Worm (Caenorhabditis elegans) whole organism, mixed stage, embryonic: Measurements from ENCODE around the gene Y113G7B.11.
A peak's percentile ranks its signal among the peaks of the same experiment; 100 is the strongest.

ENCODE experiments used
- M03D4.4 ChIP-seq: sonication (generic microtip); optimal IDR thresholded peaks from 2 replicates; lab custom pipeline; 2017; ENCODE audit warnings: mild to moderate bottlenecking, missing genetic modification characterization, missing compliant biosample characterization
- blmp-1 ChIP-seq: fragments of 150-350 bp; optimal IDR thresholded peaks from 2 replicates; lab custom pipeline; 2014; ENCODE audit warnings: missing biosample characterization, missing genetic modification characterization
- ceh-39 ChIP-seq: fragments of 150-350 bp; optimal IDR thresholded peaks from 2 replicates; lab custom pipeline; 2014; ENCODE audit warnings: missing biosample characterization, missing genetic modification characterization
- ceh-43 ChIP-seq: fragments of 200-800 bp; sonication (Bioruptor generic); optimal IDR thresholded peaks from 2 replicates; lab custom pipeline; 2018; ENCODE audit warnings: mild to moderate bottlenecking, missing genetic modification characterization, moderate library complexity, missing compliant biosample characterization
- ceh-83 ChIP-seq: fragments of 200-800 bp; sonication (Bioruptor generic); optimal IDR thresholded peaks from 2 replicates; lab custom pipeline; 2018; ENCODE audit warnings: mild to moderate bottlenecking, missing genetic modification characterization, missing compliant biosample characterization
- ces-1 ChIP-seq: fragments of 150-350 bp; optimal IDR thresholded peaks from 2 replicates; lab custom pipeline; 2014; ENCODE audit warnings: missing biosample characterization, missing genetic modification reagents, missing genetic modification characterization
- cnd-1 ChIP-seq: fragments of 200-800 bp; sonication (Bioruptor generic); optimal IDR thresholded peaks from 2 replicates; lab custom pipeline; 2018; ENCODE audit warnings: mild to moderate bottlenecking, missing genetic modification characterization, missing compliant biosample characterization
- drap-1 ChIP-seq: fragments of 200-800 bp; sonication (Bioruptor generic); optimal IDR thresholded peaks from 3 replicates; lab custom pipeline; 2018; ENCODE audit warnings: mild to moderate bottlenecking, missing genetic modification characterization, missing compliant biosample characterization
- elt-1 ChIP-seq: sonication (generic microtip); optimal IDR thresholded peaks from 2 replicates; lab custom pipeline; 2017; ENCODE audit warnings: missing genetic modification characterization, mild to moderate bottlenecking, missing compliant biosample characterization, antibody characterized with exemption, moderate library complexity, borderline replicate concordance; ENCODE audit not compliant: insufficient read depth
- elt-3 ChIP-seq: fragments of 150-350 bp; optimal IDR thresholded peaks from 2 replicates; lab custom pipeline; 2014; ENCODE audit warnings: missing biosample characterization, missing genetic modification characterization
- flh-1 ChIP-seq: fragments of 200-800 bp; sonication (Bioruptor generic); optimal IDR thresholded peaks from 2 replicates; lab custom pipeline; 2018; ENCODE audit warnings: mild to moderate bottlenecking, missing genetic modification characterization, moderate library complexity, missing compliant biosample characterization
- hlh-1 ChIP-seq: fragments of 150-350 bp; optimal IDR thresholded peaks from 2 replicates; lab custom pipeline; 2014; ENCODE audit warnings: missing biosample characterization, missing genetic modification reagents, missing genetic modification characterization
- lin-13 ChIP-seq: fragments of 150-350 bp; optimal IDR thresholded peaks from 2 replicates; lab custom pipeline; 2014; ENCODE audit warnings: missing biosample characterization, missing genetic modification characterization
- lin-32 ChIP-seq: fragments of 200-800 bp; sonication (Bioruptor generic); optimal IDR thresholded peaks from 2 replicates; lab custom pipeline; 2018; ENCODE audit warnings: mild to moderate bottlenecking, missing genetic modification characterization, missing compliant biosample characterization
- lsy-2 ChIP-seq: fragments of 150-350 bp; optimal IDR thresholded peaks from 2 replicates; lab custom pipeline; 2014; ENCODE audit warnings: missing biosample characterization, missing genetic modification characterization
- mab-5 ChIP-seq: fragments of 150-350 bp; optimal IDR thresholded peaks from 2 replicates; lab custom pipeline; 2014; ENCODE audit warnings: missing biosample characterization, missing genetic modification characterization
- mep-1 ChIP-seq: fragments of 150-350 bp; optimal IDR thresholded peaks from 2 replicates; lab custom pipeline; 2017; ENCODE audit warnings: missing biosample characterization, missing genetic modification reagents, missing genetic modification characterization, inconsistent platforms
- nhr-12 ChIP-seq: fragments of 150-350 bp; optimal IDR thresholded peaks from 2 replicates; lab custom pipeline; 2014; ENCODE audit warnings: missing biosample characterization, missing genetic modification characterization
- nhr-2 ChIP-seq: fragments of 150-350 bp; optimal IDR thresholded peaks from 2 replicates; lab custom pipeline; 2014; ENCODE audit warnings: missing biosample characterization, missing genetic modification characterization
- nhr-76 ChIP-seq: sonication (generic microtip); optimal IDR thresholded peaks from 2 replicates; lab custom pipeline; 2017; ENCODE audit warnings: missing biosample characterization, missing genetic modification characterization
- pha-4 ChIP-seq: fragments of 150-350 bp; optimal IDR thresholded peaks from 2 replicates; lab custom pipeline; 2018; ENCODE audit warnings: missing biosample characterization, missing genetic modification reagents, missing genetic modification characterization
- sem-2 ChIP-seq: fragments of 200-800 bp; sonication (Bioruptor generic); optimal IDR thresholded peaks from 2 replicates; lab custom pipeline; 2018; ENCODE audit warnings: mild to moderate bottlenecking, missing genetic modification characterization, missing compliant biosample characterization
- snpc-4 ChIP-seq: fragments of 150-350 bp; optimal IDR thresholded peaks from 2 replicates; lab custom pipeline; 2014; ENCODE audit warnings: missing biosample characterization, missing genetic modification characterization
- sptf-1 ChIP-seq: sonication (generic microtip); optimal IDR thresholded peaks from 2 replicates; lab custom pipeline; 2017; ENCODE audit warnings: mild to moderate bottlenecking, missing genetic modification characterization, moderate library complexity, missing compliant biosample characterization
- tbx-8 ChIP-seq: fragments of 200-800 bp; sonication (Bioruptor generic); optimal IDR thresholded peaks from 2 replicates; lab custom pipeline; 2018; ENCODE audit warnings: mild to moderate bottlenecking, missing genetic modification characterization, moderate library complexity, missing compliant biosample characterization
- unc-120 ChIP-seq: sonication (generic microtip); optimal IDR thresholded peaks from 2 replicates; lab custom pipeline; 2017; ENCODE audit warnings: missing genetic modification characterization, missing compliant biosample characterization; ENCODE audit not compliant: poor library complexity, severe bottlenecking
- unc-39 ChIP-seq: fragments of 150-350 bp; optimal IDR thresholded peaks from 2 replicates; lab custom pipeline; 2014; ENCODE audit warnings: missing biosample characterization, missing genetic modification characterization
- unc-62 ChIP-seq: fragments of 150-350 bp; optimal IDR thresholded peaks from 2 replicates; lab custom pipeline; 2014; ENCODE audit warnings: missing biosample characterization, missing genetic modification reagents, missing genetic modification characterization
- zip-8 ChIP-seq: fragments of 150-350 bp; optimal IDR thresholded peaks from 2 replicates; lab custom pipeline; 2014; ENCODE audit warnings: missing biosample characterization, missing genetic modification characterization
- ztf-11 ChIP-seq: fragments of 150-350 bp; optimal IDR thresholded peaks from 2 replicates; lab custom pipeline; 2014; ENCODE audit warnings: missing biosample characterization, missing genetic modification characterization

The Y113G7B.11 gene

DNA sequence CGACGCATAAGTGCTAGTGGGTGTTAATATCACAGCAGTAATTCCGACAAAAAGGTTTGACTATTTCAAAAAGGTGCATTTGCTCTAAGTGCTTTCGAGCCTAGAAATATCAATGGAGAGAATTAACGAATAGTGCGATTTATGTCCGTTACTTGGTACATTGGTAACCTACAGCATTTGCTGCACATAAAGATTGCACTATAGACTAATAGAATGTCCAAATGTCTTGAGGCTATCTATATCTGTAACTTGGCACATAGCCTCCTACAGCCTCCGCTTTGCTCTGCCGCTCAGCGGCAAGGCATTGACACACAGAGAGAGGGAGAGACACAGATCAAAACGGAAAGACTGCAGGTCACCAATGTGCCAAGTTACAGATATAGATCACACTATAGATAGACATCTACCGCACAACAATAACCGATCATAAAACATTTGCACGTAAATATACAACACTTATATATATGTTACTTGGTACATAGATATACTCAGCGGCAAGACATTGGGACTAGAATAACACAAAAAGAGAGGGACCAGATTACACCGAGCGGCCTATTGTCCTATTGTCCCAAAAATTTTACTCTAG, 19.6 kb downstream of the Y113G7B.11 start, which contains the start of the genes srh-217 and Y113G7B.28:
TSS of gene srh-217 (minus strand) at position 101 of the 586 bp plus-strand sequence.
TSS of gene Y113G7B.28 (plus strand) at position 536 of the 586 bp plus-strand sequence.
- TF ChIP-seq drap-1 (no peak), elt-1 (peak; percentile 14)

ce11 chrV:20192102-20192880, 22.8 kb downstream of the Y113G7B.11 start, which contains the start of the genes fbxa-115 and Y113G7B.27:
Gene fbxa-115 (minus strand): TSS chrV:20192152.
Gene Y113G7B.27 (plus strand): TSS chrV:20192830.
- TF ChIP-seq zip-8 (tag; lab: Kevin White, UChicago) = no peak
- no peak for TF ChIP-seq ceh-39 (tag; lab: Kevin White, UChicago)
- TF ChIP-seq pha-4 (tag; lab: Kevin White, UChicago) = no peak
- TF ChIP-seq blmp-1 = no peak
- no peak for TF ChIP-seq M03D4.4 (tag; lab: Kevin White, UChicago)
- TF ChIP-seq ceh-43 = no peak
- TF ChIP-seq ztf-11 (tag; lab: Kevin White, UChicago) = no peak
- TF ChIP-seq ceh-83 (GFP tag; lab: Kevin White, UChicago) = no peak
- TF ChIP-seq nhr-76 (tag; lab: Kevin White, UChicago) = no peak
- TF ChIP-seq ces-1 (GFP tag; lab: Kevin White, UChicago) = no peak
- TF ChIP-seq nhr-2 (tag; lab: Kevin White, UChicago) = no peak
- TF ChIP-seq hlh-1 (tag; lab: Kevin White, UChicago) = no peak
- TF ChIP-seq lsy-2 = no peak
- TF ChIP-seq unc-120 (tag; lab: Kevin White, UChicago) = no peak
- TF ChIP-seq mep-1 (tag; lab: Kevin White, UChicago) = no peak
- TF ChIP-seq sptf-1 (tag; lab: Kevin White, UChicago) = no peak
- no peak for TF ChIP-seq tbx-8
- no peak for TF ChIP-seq unc-39 (tag; lab: Kevin White, UChicago)

- TF ChIP-seq sptf-1 (tag; lab: Kevin White, UChicago) = no peak
- no peak for TF ChIP-seq flh-1 (GFP tag; lab: Kevin White, UChicago)
Measured at ce11 chrV:20188790-20189189, 26.3 kb downstream of the Y113G7B.11 start, which contains the start of gene fbxa-116. Gene fbxa-116 (minus strand): TSS chrV:20188890.

DNA sequence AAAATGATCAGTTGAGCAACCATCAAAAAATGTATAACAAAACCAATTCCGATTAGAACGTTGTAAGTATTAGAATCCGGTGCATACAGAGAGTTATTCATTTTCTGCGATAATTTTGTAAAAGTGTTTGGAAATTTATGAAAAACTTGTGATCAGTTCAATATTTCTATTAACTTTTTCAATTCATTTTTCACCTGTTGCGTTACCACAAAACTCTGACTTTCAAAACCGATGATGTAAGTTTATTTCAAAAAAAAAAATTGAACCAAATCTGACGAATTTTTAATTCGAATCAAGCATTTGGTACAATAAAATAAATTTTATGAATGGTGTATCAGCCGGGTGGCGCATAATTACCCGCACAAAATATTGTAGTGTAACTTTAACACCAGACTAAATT, 28.5 kb downstream of the Y113G7B.11 start, which contains the start of gene srz-16:
TSS of gene srz-16 (minus strand) at position 101 of the 400 bp plus-strand sequence.
- TF ChIP-seq pha-4 (tag; lab: Kevin White, UChicago) (no peak), lin-13 (tag; lab: Kevin White, UChicago) (no peak), nhr-2 (tag; lab: Kevin White, UChicago) (no peak), tbx-8 (no peak), sem-2 (GFP tag; lab: Kevin White, UChicago) (no peak), nhr-12 (tag; lab: Kevin White, UChicago) (no peak), blmp-1 (no peak), ceh-83 (GFP tag; lab: Kevin White, UChicago) (no peak)
- TF ChIP-seq, all 35 proteins: peak for 0

DNA sequence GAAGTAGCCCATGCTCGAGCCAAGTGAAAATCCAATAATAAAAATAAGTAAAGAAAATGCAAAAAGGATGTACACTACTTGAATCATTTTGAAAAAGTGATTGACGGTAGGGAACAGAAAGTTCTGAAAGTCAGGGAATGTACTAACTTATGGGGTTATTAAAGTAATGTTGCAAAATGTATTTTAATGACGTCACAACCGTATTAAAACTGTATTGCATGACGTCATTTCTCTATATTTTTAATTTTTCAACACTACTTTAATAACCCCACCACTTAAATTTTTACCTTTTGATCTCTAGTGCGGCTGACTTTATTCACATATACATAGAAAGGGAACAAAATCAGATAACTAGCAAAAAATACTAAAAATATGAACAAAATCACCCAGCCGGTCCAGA, 32.8 kb downstream of the Y113G7B.11 start:
- peak; percentile 98 for TF ChIP-seq zip-8 (tag; lab: Kevin White, UChicago)
- TF ChIP-seq sptf-1 (tag; lab: Kevin White, UChicago) = no peak
- TF ChIP-seq, all 35 proteins: peak for 1

DNA sequence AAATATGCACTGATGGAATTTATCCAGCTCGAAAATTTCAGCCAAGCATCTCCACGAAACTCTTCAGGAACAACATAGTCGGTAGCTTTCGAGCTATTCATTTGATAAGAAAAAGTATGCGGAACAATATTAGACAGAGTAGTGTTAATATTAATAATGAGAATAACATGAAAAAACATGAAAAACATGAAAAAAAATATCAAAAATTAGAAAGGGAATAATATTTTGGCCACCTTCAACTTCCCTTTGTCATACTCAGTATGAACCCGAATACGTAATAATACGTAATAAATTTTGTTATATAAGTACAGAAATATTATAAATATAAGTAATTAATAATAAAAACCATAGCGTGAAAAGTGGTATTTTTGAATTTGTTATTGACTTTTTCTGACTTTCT, 43.2 kb downstream of the Y113G7B.11 start, which contains the start of gene srw-39:
TSS of gene srw-39 (minus strand) at position 101 of the 400 bp plus-strand sequence.
- TF ChIP-seq cnd-1 = no peak
- TF ChIP-seq nhr-2 (tag; lab: Kevin White, UChicago) = no peak
- TF ChIP-seq unc-62 (GFP tag; lab: Kevin White, UChicago) = no peak
- no peak for TF ChIP-seq lin-32
- no peak for TF ChIP-seq ceh-39 (tag; lab: Kevin White, UChicago)
- no peak for TF ChIP-seq zip-8 (tag; lab: Kevin White, UChicago)
- no peak for TF ChIP-seq ztf-11 (tag; lab: Kevin White, UChicago)
- TF ChIP-seq mab-5 = no peak
- no peak for TF ChIP-seq elt-3 (tag; lab: Kevin White, UChicago)
- no peak for TF ChIP-seq snpc-4 (tag; lab: Kevin White, UChicago)
- TF ChIP-seq lin-13 (tag; lab: Kevin White, UChicago) = no peak
- no peak for TF ChIP-seq nhr-76 (tag; lab: Kevin White, UChicago)
- no peak for TF ChIP-seq ceh-83 (GFP tag; lab: Kevin White, UChicago)
- TF ChIP-seq sem-2 (GFP tag; lab: Kevin White, UChicago) = no peak
- TF ChIP-seq mep-1 (tag; lab: Kevin White, UChicago) = no peak
